Worm (Caenorhabditis elegans) whole organism, L1 larva: Measurements from ENCODE around the gene clec-137.

Source experiments
- C34B4.2 ChIP-seq: sonication (generic microtip); optimal IDR thresholded peaks from 2 replicates; lab custom pipeline; 2017; ENCODE audit warnings: mild to moderate bottlenecking, missing genetic modification characterization, missing compliant biosample characterization
- ama-1 ChIP-seq: fragments of 150-350 bp; optimal IDR thresholded peaks from 2 replicates; lab custom pipeline; 2014
- ceh-63 ChIP-seq: fragments of 200-800 bp; sonication (Bioruptor generic); optimal IDR thresholded peaks from 2 replicates; lab custom pipeline; 2018; ENCODE audit warnings: mild to moderate bottlenecking, missing genetic modification characterization, missing compliant biosample characterization
- ceh-8 ChIP-seq: fragments of 200-800 bp; sonication (Bioruptor generic); optimal IDR thresholded peaks from 2 replicates; lab custom pipeline; 2018; ENCODE audit warnings: mild to moderate bottlenecking, missing genetic modification characterization, moderate library complexity, missing compliant biosample characterization
- ceh-88 ChIP-seq: fragments of 200-800 bp; sonication (Bioruptor generic); IDR thresholded peaks from 2 replicates; pipeline ENCODE4 v1.3.6; 2022; ENCODE audit warnings: missing genetic modification characterization, missing compliant biosample characterization
- ces-1 ChIP-seq: fragments of 150-350 bp; optimal IDR thresholded peaks from 2 replicates; lab custom pipeline; 2014; ENCODE audit warnings: missing biosample characterization, missing genetic modification reagents, missing genetic modification characterization
- dpl-1 ChIP-seq, 3 experiments: fragments of 150-350 bp in 2 of 3; sonication (generic microtip) in 1 of 3; optimal IDR thresholded peaks; 2 replicates each; lab custom pipeline; 2014 to 2017; ENCODE audit warnings: missing biosample characterization in 3 of 3, missing genetic modification characterization in 3 of 3, missing genetic modification reagents in 3 of 3
- dsc-1 ChIP-seq: sonication (generic microtip); optimal IDR thresholded peaks from 2 replicates; lab custom pipeline; 2016; ENCODE audit warnings: mild to moderate bottlenecking, missing genetic modification characterization, missing compliant biosample characterization
- efl-1 ChIP-seq, 4 experiments: fragments of 150-350 bp; optimal IDR thresholded peaks in 3 of 4; peaks in 1 of 4; 1 replicate in 1 of 4; 2 replicates in 3 of 4; lab custom pipeline; 2014; ENCODE audit warnings: missing biosample characterization in 2 of 4, missing genetic modification characterization in 2 of 4, missing genetic modification reagents in 2 of 4
- efl-3 ChIP-seq: fragments of 200-800 bp; sonication (Bioruptor generic); optimal IDR thresholded peaks from 2 replicates; lab custom pipeline; 2018; ENCODE audit warnings: mild to moderate bottlenecking, missing genetic modification characterization, missing compliant biosample characterization
- egl-13 ChIP-seq: sonication (generic microtip); optimal IDR thresholded peaks from 2 replicates; lab custom pipeline; 2016; ENCODE audit warnings: missing genotype, missing genetic modification reagents, missing genetic modification characterization, missing compliant biosample characterization
- elt-2 ChIP-seq: sonication (generic microtip); optimal IDR thresholded peaks from 2 replicates; lab custom pipeline; 2016; ENCODE audit warnings: missing genetic modification characterization, mild to moderate bottlenecking, inconsistent platforms, missing compliant biosample characterization, missing genetic modification reagents
- elt-3 ChIP-seq, 6 experiments: fragments of 150-350 bp in 1 of 6; sonication (generic microtip); optimal IDR thresholded peaks; 2 replicates each; lab custom pipeline; 2017 to 2018; ENCODE audit warnings: missing biosample characterization in 6 of 6, missing genetic modification characterization in 6 of 6, inconsistent platforms in 1 of 6
- ets-5 ChIP-seq: fragments of 200-800 bp; sonication (Bioruptor generic); IDR thresholded peaks from 2 replicates; pipeline ENCODE4 v1.3.6; 2022; ENCODE audit warnings: missing genetic modification characterization, missing compliant biosample characterization
- fkh-10 ChIP-seq: sonication (generic microtip); optimal IDR thresholded peaks from 2 replicates; lab custom pipeline; 2017; ENCODE audit warnings: missing biosample characterization, missing genetic modification reagents, missing genetic modification characterization
- fos-1 ChIP-seq: fragments of 150-350 bp; optimal IDR thresholded peaks from 2 replicates; lab custom pipeline; 2014; ENCODE audit warnings: missing biosample characterization, missing genetic modification characterization
- hlh-4 ChIP-seq: sonication (generic microtip); optimal IDR thresholded peaks from 2 replicates; lab custom pipeline; 2016; ENCODE audit warnings: mild to moderate bottlenecking, missing genetic modification characterization, missing compliant biosample characterization
- jun-1 ChIP-seq: fragments of 150-350 bp; optimal IDR thresholded peaks from 2 replicates; lab custom pipeline; 2014; ENCODE audit warnings: missing biosample characterization, missing genetic modification reagents, missing genetic modification characterization
- lin-14 ChIP-seq: fragments of 200-800 bp; sonication (Bioruptor generic); optimal IDR thresholded peaks from 2 replicates; lab custom pipeline; 2018; ENCODE audit warnings: mild to moderate bottlenecking, missing genetic modification characterization, moderate library complexity, missing compliant biosample characterization
- lin-35 ChIP-seq, 2 experiments: fragments of 150-350 bp; optimal IDR thresholded peaks; 2 replicates each; lab custom pipeline; 2014; ENCODE audit warnings: missing biosample characterization in 2 of 2, missing genetic modification characterization in 2 of 2, missing genetic modification reagents in 2 of 2
- lin-39 ChIP-seq: fragments of 150-350 bp; optimal IDR thresholded peaks from 2 replicates; lab custom pipeline; 2014; ENCODE audit warnings: missing biosample characterization, missing genetic modification reagents, missing genetic modification characterization
- lsy-2 ChIP-seq, 2 experiments: fragments of 150-350 bp; optimal IDR thresholded peaks; 2 replicates each; lab custom pipeline; 2014; ENCODE audit warnings: missing biosample characterization in 2 of 2, missing genetic modification characterization in 2 of 2
- mef-2 ChIP-seq: fragments of 150-350 bp; optimal IDR thresholded peaks from 2 replicates; lab custom pipeline; 2014; ENCODE audit warnings: missing biosample characterization, missing genetic modification characterization
- nhr-19 ChIP-seq: fragments of 200-800 bp; sonication (Bioruptor generic); conservative IDR thresholded peaks from 2 replicates; pipeline ENCODE4 v1.3.6; 2022; ENCODE audit warnings: missing genetic modification characterization, missing compliant biosample characterization
- nhr-237 ChIP-seq: fragments of 150-350 bp; optimal IDR thresholded peaks from 2 replicates; lab custom pipeline; 2014; ENCODE audit warnings: missing biosample characterization, missing genetic modification characterization
- nhr-71 ChIP-seq: sonication (generic microtip); optimal IDR thresholded peaks from 2 replicates; lab custom pipeline; 2016; ENCODE audit warnings: mild to moderate bottlenecking, missing genetic modification characterization, moderate library complexity, missing compliant biosample characterization
- nhr-77 ChIP-seq: fragments of 150-350 bp; optimal IDR thresholded peaks from 2 replicates; lab custom pipeline; 2014; ENCODE audit warnings: missing biosample characterization, missing genetic modification characterization
- nhr-85 ChIP-seq: sonication (generic microtip); peaks from one replicate; lab custom pipeline; 2016; ENCODE audit warnings: missing genetic modification characterization, inconsistent platforms, missing compliant biosample characterization
- rnt-1 ChIP-seq: sonication (generic microtip); optimal IDR thresholded peaks from 2 replicates; lab custom pipeline; 2016; ENCODE audit warnings: mild to moderate bottlenecking, missing genetic modification characterization, moderate library complexity, missing compliant biosample characterization
- skn-1 ChIP-seq: fragments of 150-350 bp; optimal IDR thresholded peaks from 2 replicates; lab custom pipeline; 2014; ENCODE audit warnings: missing biosample characterization, missing genetic modification characterization
- snpc-4 ChIP-seq: fragments of 150-350 bp; optimal IDR thresholded peaks from 2 replicates; lab custom pipeline; 2014; ENCODE audit warnings: missing biosample characterization, missing genetic modification characterization
- sptf-1 ChIP-seq: fragments of 150-350 bp; optimal IDR thresholded peaks from 2 replicates; lab custom pipeline; 2014; ENCODE audit warnings: missing biosample characterization, missing genetic modification characterization
- sup-37 ChIP-seq: fragments of 200-800 bp; sonication (Bioruptor generic); optimal IDR thresholded peaks from 2 replicates; lab custom pipeline; 2018; ENCODE audit warnings: mild to moderate bottlenecking, missing genetic modification characterization, missing compliant biosample characterization
- swsn-7 ChIP-seq: sonication (generic microtip); optimal IDR thresholded peaks from 2 replicates; lab custom pipeline; 2016; ENCODE audit warnings: missing genetic modification characterization, missing compliant biosample characterization
- unc-130 ChIP-seq: fragments of 150-350 bp; optimal IDR thresholded peaks from 2 replicates; lab custom pipeline; 2017; ENCODE audit warnings: missing biosample characterization, missing genetic modification characterization, inconsistent platforms
- unc-30 ChIP-seq: sonication (generic microtip); optimal IDR thresholded peaks from 2 replicates; lab custom pipeline; 2017; ENCODE audit warnings: missing biosample characterization, missing genetic modification characterization
- unc-86 ChIP-seq: sonication (generic microtip); optimal IDR thresholded peaks from 2 replicates; lab custom pipeline; 2016; ENCODE audit warnings: missing genetic modification characterization, missing compliant biosample characterization
- unc-98 ChIP-seq: fragments of 200-800 bp; sonication (Bioruptor generic); IDR thresholded peaks from 2 replicates; pipeline ENCODE4 v1.3.6; 2022; ENCODE audit warnings: missing genetic modification characterization, missing compliant biosample characterization
- ztf-11 ChIP-seq, 2 experiments: sonication (generic microtip); optimal IDR thresholded peaks; 2 replicates each; lab custom pipeline; 2016 to 2017; ENCODE audit warnings: missing genetic modification characterization in 2 of 2, missing biosample characterization in 1 of 2, missing compliant biosample characterization in 1 of 2
- ztf-4 ChIP-seq: fragments of 150-350 bp; optimal IDR thresholded peaks from 2 replicates; lab custom pipeline; 2014; ENCODE audit warnings: missing biosample characterization, missing genetic modification characterization

clec-137 gene

ce11 chrII:4606687-4607297 is 11.1 kb downstream of the clec-137 start:
- TF ChIP-seq efl-1 (optimal IDR thresholded peaks at IDR 0.05; lab: Kevin White, UChicago) (peak in 1 of 2 experiments; percentile 7), efl-1 (GFP tag; optimal IDR thresholded peaks at IDR 0.05 in 1 of 2; lab: Kevin White, UChicago) (no peak), nhr-85 (tag; lab: Kevin White, UChicago) (peak; percentile 31), unc-130 (tag; lab: Kevin White, UChicago) (no peak), ces-1 (GFP tag; lab: Kevin White, UChicago) (peak; percentile 65), lin-14 (GFP tag; lab: Kevin White, UChicago) (peak; percentile 66), ceh-63 (GFP tag; lab: Kevin White, UChicago) (no peak), elt-2 (tag; lab: Kevin White, UChicago) (no peak), dpl-1 (GFP tag; optimal IDR thresholded peaks at IDR 0.05; lab: Kevin White, UChicago) (peak in 1 of 3 experiments; percentile 5), nhr-237 (no peak), swsn-7 (tag; lab: Kevin White, UChicago) (no peak), fkh-10 (GFP tag; lab: Kevin White, UChicago) (peak; percentile 41), ama-1 (lab: Kevin White, UChicago) (no peak)
- TF ChIP-seq, all 84 proteins: peak for 6

DNA sequence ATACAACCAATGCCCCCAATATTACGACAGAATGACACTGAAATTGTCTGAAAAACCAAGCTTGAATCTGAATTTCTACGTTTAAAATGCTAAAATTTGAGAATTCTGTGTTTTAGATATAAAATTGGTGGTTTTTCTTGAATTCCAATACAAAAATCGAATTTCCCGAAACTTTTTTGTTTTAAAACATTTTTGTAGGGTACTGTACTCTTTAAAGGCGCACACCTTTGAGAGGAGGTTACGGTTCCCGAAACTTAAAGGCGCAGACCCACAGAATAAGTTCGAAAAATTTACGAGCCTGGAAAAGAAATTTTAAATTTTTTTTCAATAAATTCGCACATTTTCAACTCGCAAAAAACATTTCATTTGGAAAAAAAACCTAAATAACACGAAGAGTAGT is 13.2 kb downstream of the clec-137 start:
- TF ChIP-seq C34B4.2 (tag; lab: Kevin White, UChicago): no peak
- TF ChIP-seq efl-1 (optimal IDR thresholded peaks at IDR 0.05; lab: Kevin White, UChicago): no peak
- TF ChIP-seq efl-1 (GFP tag; optimal IDR thresholded peaks at IDR 0.05 in 1 of 2; lab: Kevin White, UChicago): peak in 1 of 2 experiments; percentile 72

DNA sequence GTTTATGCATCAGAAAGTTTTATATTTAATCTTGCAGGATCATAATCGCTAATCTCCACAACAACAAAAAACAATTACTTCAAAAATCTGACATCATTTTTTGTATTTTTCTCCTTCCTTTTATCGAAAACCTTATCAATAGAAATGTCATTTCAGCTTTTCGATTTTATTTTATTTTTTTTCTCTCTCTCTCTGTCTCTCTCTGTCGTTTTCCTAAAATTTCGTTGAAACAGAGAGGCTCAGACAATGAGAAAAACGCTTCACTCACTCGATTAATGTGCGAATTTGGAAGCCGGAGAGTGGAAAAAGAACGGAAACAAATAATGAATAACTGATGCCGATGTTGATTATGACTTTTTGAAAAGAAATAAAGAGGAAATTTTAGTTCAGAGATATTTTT is 13.7 kb downstream of the clec-137 start:
- no peak for TF ChIP-seq hlh-4
- TF ChIP-seq efl-1 (optimal IDR thresholded peaks at IDR 0.05; lab: Kevin White, UChicago): peak in 1 of 2 experiments; percentile 9
- peak in 1 of 2 experiments; percentile 58 for TF ChIP-seq efl-1 (GFP tag; optimal IDR thresholded peaks at IDR 0.05 in 1 of 2; lab: Kevin White, UChicago)
- no peak for TF ChIP-seq nhr-85 (tag; lab: Kevin White, UChicago)
- no peak for TF ChIP-seq ceh-88
- no peak for TF ChIP-seq fos-1
- no peak for TF ChIP-seq nhr-77 (tag; lab: Kevin White, UChicago)
- no peak for TF ChIP-seq nhr-19 (GFP tag; lab: Robert Waterston, UW)
- no peak for TF ChIP-seq ceh-8 (GFP tag; lab: Kevin White, UChicago)
- TF ChIP-seq skn-1: no peak
- no peak for TF ChIP-seq sptf-1 (tag; lab: Kevin White, UChicago)
- no peak for TF ChIP-seq rnt-1
- TF ChIP-seq lin-35 (GFP tag; optimal IDR thresholded peaks at IDR 0.05; lab: Kevin White, UChicago): peak in 1 of 2 experiments; percentile 37
- no peak for TF ChIP-seq unc-86
- peak; percentile 36 for TF ChIP-seq lin-14 (GFP tag; lab: Kevin White, UChicago)
- no peak for TF ChIP-seq mef-2 (tag; lab: Kevin White, UChicago)
- TF ChIP-seq egl-13 (tag; lab: Kevin White, UChicago): no peak
- no peak for TF ChIP-seq dsc-1 (tag; lab: Kevin White, UChicago)
- peak; percentile 84 for TF ChIP-seq elt-2 (tag; lab: Kevin White, UChicago)
- no peak for TF ChIP-seq lsy-2 (tag; optimal IDR thresholded peaks at IDR 0.05; lab: Kevin White, UChicago)
- TF ChIP-seq sup-37: no peak
- TF ChIP-seq ets-5: no peak
- TF ChIP-seq ztf-4 (tag; lab: Kevin White, UChicago): no peak
- TF ChIP-seq lin-39 (tag; lab: Kevin White, UChicago): no peak
- TF ChIP-seq nhr-71 (tag; lab: Kevin White, UChicago): peak; percentile 17
- no peak for TF ChIP-seq efl-3 (GFP tag; lab: Kevin White, UChicago)
- no peak for TF ChIP-seq ztf-11 (tag; optimal IDR thresholded peaks at IDR 0.05; lab: Kevin White, UChicago)
- TF ChIP-seq snpc-4: no peak
- no peak for TF ChIP-seq jun-1 (tag; lab: Kevin White, UChicago)
- no peak for TF ChIP-seq unc-30 (tag; lab: Kevin White, UChicago)
- TF ChIP-seq elt-3 (tag; optimal IDR thresholded peaks at IDR 0.05; lab: Kevin White, UChicago): no peak
- TF ChIP-seq C34B4.2 (tag; lab: Kevin White, UChicago): no peak
- no peak for TF ChIP-seq unc-130 (tag; lab: Kevin White, UChicago)
- TF ChIP-seq unc-98 (GFP tag; lab: Robert Waterston, UW): no peak
